Worm (Caenorhabditis elegans) whole organism, L1 larva: ENCODE measurements around the gene srab-17.

ENCODE experiments used
- C16A3.4 ChIP-seq: fragments of 150-350 bp; optimal IDR thresholded peaks from 2 replicates; lab custom pipeline; 2014; ENCODE audit warnings: missing biosample characterization, missing genetic modification characterization
- F16B12.6 ChIP-seq: fragments of 150-350 bp; optimal IDR thresholded peaks from 2 replicates; lab custom pipeline; 2014; ENCODE audit warnings: missing biosample characterization, missing genetic modification characterization
- Y116A8C.19 ChIP-seq: sonication (generic microtip); optimal IDR thresholded peaks from 2 replicates; lab custom pipeline; 2016; ENCODE audit warnings: missing compliant biosample characterization, missing genetic modification characterization, borderline replicate concordance
- alr-1 ChIP-seq: fragments of 200-800 bp; sonication (Bioruptor generic); optimal IDR thresholded peaks from 2 replicates; lab custom pipeline; 2018; ENCODE audit warnings: borderline replicate concordance, mild to moderate bottlenecking, missing genetic modification characterization, missing compliant biosample characterization
- ceh-63 ChIP-seq: fragments of 200-800 bp; sonication (Bioruptor generic); optimal IDR thresholded peaks from 2 replicates; lab custom pipeline; 2018; ENCODE audit warnings: mild to moderate bottlenecking, missing genetic modification characterization, missing compliant biosample characterization
- ceh-8 ChIP-seq: fragments of 200-800 bp; sonication (Bioruptor generic); optimal IDR thresholded peaks from 2 replicates; lab custom pipeline; 2018; ENCODE audit warnings: mild to moderate bottlenecking, missing genetic modification characterization, moderate library complexity, missing compliant biosample characterization
- ceh-82 ChIP-seq, 3 experiments: fragments of 150-350 bp in 1 of 3; sonication (generic microtip) in 2 of 3; optimal IDR thresholded peaks; 2 replicates each; lab custom pipeline; 2014 to 2017; ENCODE audit warnings: missing biosample characterization in 3 of 3, missing genetic modification characterization in 3 of 3
- dpl-1 ChIP-seq, 3 experiments: fragments of 150-350 bp in 2 of 3; sonication (generic microtip) in 1 of 3; optimal IDR thresholded peaks; 2 replicates each; lab custom pipeline; 2014 to 2017; ENCODE audit warnings: missing biosample characterization in 3 of 3, missing genetic modification characterization in 3 of 3, missing genetic modification reagents in 3 of 3
- egl-27 ChIP-seq, 2 experiments: fragments of 150-350 bp in 1 of 2; sonication (generic microtip); optimal IDR thresholded peaks; 3 replicates each; lab custom pipeline; 2017 to 2018; ENCODE audit warnings: missing biosample characterization in 2 of 2, missing genetic modification characterization in 2 of 2, missing genetic modification reagents in 2 of 2
- elt-3 ChIP-seq, 6 experiments: fragments of 150-350 bp in 1 of 6; sonication (generic microtip); optimal IDR thresholded peaks; 2 replicates each; lab custom pipeline; 2017 to 2018; ENCODE audit warnings: missing biosample characterization in 6 of 6, missing genetic modification characterization in 6 of 6, inconsistent platforms in 1 of 6
- ets-5 ChIP-seq: fragments of 200-800 bp; sonication (Bioruptor generic); IDR thresholded peaks from 2 replicates; pipeline ENCODE4 v1.3.6; 2022; ENCODE audit warnings: missing genetic modification characterization, missing compliant biosample characterization
- fkh-10 ChIP-seq: sonication (generic microtip); optimal IDR thresholded peaks from 2 replicates; lab custom pipeline; 2017; ENCODE audit warnings: missing biosample characterization, missing genetic modification reagents, missing genetic modification characterization
- fkh-8 ChIP-seq: sonication (generic microtip); optimal IDR thresholded peaks from 2 replicates; lab custom pipeline; 2016; ENCODE audit warnings: mild to moderate bottlenecking, missing genetic modification characterization, missing compliant biosample characterization
- grh-1 ChIP-seq: fragments of 200-800 bp; sonication (Bioruptor generic); IDR thresholded peaks from 2 replicates; pipeline ENCODE4 v1.3.6; 2022; ENCODE audit warnings: missing genetic modification reagents, missing genetic modification characterization, missing compliant biosample characterization
- hlh-4 ChIP-seq: sonication (generic microtip); optimal IDR thresholded peaks from 2 replicates; lab custom pipeline; 2016; ENCODE audit warnings: mild to moderate bottlenecking, missing genetic modification characterization, missing compliant biosample characterization
- hpl-2 ChIP-seq: fragments of 150-350 bp; optimal IDR thresholded peaks from 2 replicates; lab custom pipeline; 2014; ENCODE audit warnings: missing biosample characterization, missing genetic modification reagents, missing genetic modification characterization
- irx-1 ChIP-seq: sonication (generic microtip); optimal IDR thresholded peaks from 2 replicates; lab custom pipeline; 2016; ENCODE audit warnings: missing genetic modification characterization, missing compliant biosample characterization
- lin-14 ChIP-seq: fragments of 200-800 bp; sonication (Bioruptor generic); optimal IDR thresholded peaks from 2 replicates; lab custom pipeline; 2018; ENCODE audit warnings: mild to moderate bottlenecking, missing genetic modification characterization, moderate library complexity, missing compliant biosample characterization
- lin-15B ChIP-seq: fragments of 150-350 bp; sonication (generic microtip); optimal IDR thresholded peaks from 3 replicates; lab custom pipeline; 2014; ENCODE audit warnings: missing biosample characterization, missing genetic modification characterization
- lir-3 ChIP-seq: sonication (generic microtip); optimal IDR thresholded peaks from 2 replicates; lab custom pipeline; 2016; ENCODE audit warnings: mild to moderate bottlenecking, missing genetic modification characterization, moderate library complexity, missing compliant biosample characterization; ENCODE audit not compliant: poor library complexity
- lsy-2 ChIP-seq, 2 experiments: fragments of 150-350 bp; optimal IDR thresholded peaks; 2 replicates each; lab custom pipeline; 2014; ENCODE audit warnings: missing biosample characterization in 2 of 2, missing genetic modification characterization in 2 of 2
- mab-9 ChIP-seq: fragments of 200-800 bp; sonication (Bioruptor generic); IDR thresholded peaks from 2 replicates; pipeline ENCODE4 v1.3.6; 2022; ENCODE audit warnings: missing genetic modification reagents, missing genetic modification characterization, missing compliant biosample characterization
- mdl-1 ChIP-seq, 2 experiments: fragments of 150-350 bp; optimal IDR thresholded peaks; 2 replicates each; lab custom pipeline; 2014 to 2017; ENCODE audit warnings: missing biosample characterization in 2 of 2, missing genetic modification characterization in 2 of 2, inconsistent platforms in 1 of 2
- mef-2 ChIP-seq: fragments of 150-350 bp; optimal IDR thresholded peaks from 2 replicates; lab custom pipeline; 2014; ENCODE audit warnings: missing biosample characterization, missing genetic modification characterization
- mep-1 ChIP-seq: fragments of 150-350 bp; optimal IDR thresholded peaks from 2 replicates; lab custom pipeline; 2014; ENCODE audit warnings: missing biosample characterization, missing genetic modification characterization
- nhr-19 ChIP-seq: fragments of 200-800 bp; sonication (Bioruptor generic); conservative IDR thresholded peaks from 2 replicates; pipeline ENCODE4 v1.3.6; 2022; ENCODE audit warnings: missing genetic modification characterization, missing compliant biosample characterization
- nhr-20 ChIP-seq: sonication (generic microtip); optimal IDR thresholded peaks from 2 replicates; lab custom pipeline; 2016; ENCODE audit warnings: mild to moderate bottlenecking, missing genetic modification characterization, missing compliant biosample characterization
- nhr-237 ChIP-seq: fragments of 150-350 bp; optimal IDR thresholded peaks from 2 replicates; lab custom pipeline; 2014; ENCODE audit warnings: missing biosample characterization, missing genetic modification characterization
- nhr-77 ChIP-seq: fragments of 150-350 bp; optimal IDR thresholded peaks from 2 replicates; lab custom pipeline; 2014; ENCODE audit warnings: missing biosample characterization, missing genetic modification characterization
- nhr-85 ChIP-seq: sonication (generic microtip); peaks from one replicate; lab custom pipeline; 2016; ENCODE audit warnings: missing genetic modification characterization, inconsistent platforms, missing compliant biosample characterization
- pag-3 ChIP-seq: sonication (generic microtip); optimal IDR thresholded peaks from 2 replicates; lab custom pipeline; 2017; ENCODE audit warnings: missing genetic modification characterization, mild to moderate bottlenecking, missing compliant biosample characterization, antibody characterized with exemption, borderline replicate concordance; ENCODE audit not compliant: insufficient read depth
- snpc-4 ChIP-seq: fragments of 150-350 bp; optimal IDR thresholded peaks from 2 replicates; lab custom pipeline; 2014; ENCODE audit warnings: missing biosample characterization, missing genetic modification characterization
- snu-23 ChIP-seq: sonication (generic microtip); optimal IDR thresholded peaks from 2 replicates; lab custom pipeline; 2016; ENCODE audit warnings: missing genetic modification characterization, missing compliant biosample characterization
- sptf-1 ChIP-seq: fragments of 150-350 bp; optimal IDR thresholded peaks from 2 replicates; lab custom pipeline; 2014; ENCODE audit warnings: missing biosample characterization, missing genetic modification characterization
- sup-37 ChIP-seq: fragments of 200-800 bp; sonication (Bioruptor generic); optimal IDR thresholded peaks from 2 replicates; lab custom pipeline; 2018; ENCODE audit warnings: mild to moderate bottlenecking, missing genetic modification characterization, missing compliant biosample characterization
- swsn-7 ChIP-seq: sonication (generic microtip); optimal IDR thresholded peaks from 2 replicates; lab custom pipeline; 2016; ENCODE audit warnings: missing genetic modification characterization, missing compliant biosample characterization
- tbx-2 ChIP-seq: sonication (generic microtip); optimal IDR thresholded peaks from 2 replicates; lab custom pipeline; 2016; ENCODE audit warnings: missing genetic modification characterization, missing compliant biosample characterization
- tlp-1 ChIP-seq: fragments of 150-350 bp; optimal IDR thresholded peaks from 2 replicates; lab custom pipeline; 2014; ENCODE audit warnings: missing biosample characterization, missing genetic modification characterization
- unc-86 ChIP-seq: sonication (generic microtip); optimal IDR thresholded peaks from 2 replicates; lab custom pipeline; 2016; ENCODE audit warnings: missing genetic modification characterization, missing compliant biosample characterization
- vab-15 ChIP-seq: sonication (generic microtip); optimal IDR thresholded peaks from 2 replicates; lab custom pipeline; 2017; ENCODE audit warnings: missing genotype, mild to moderate bottlenecking, missing genetic modification characterization, missing compliant biosample characterization
- zag-1 ChIP-seq: fragments of 150-350 bp; optimal IDR thresholded peaks from 2 replicates; lab custom pipeline; 2014; ENCODE audit warnings: missing biosample characterization, missing genetic modification characterization
- zip-4 ChIP-seq: fragments of 200-800 bp; sonication (Bioruptor generic); optimal IDR thresholded peaks from 2 replicates; lab custom pipeline; 2018; ENCODE audit warnings: mild to moderate bottlenecking, missing genetic modification characterization, moderate library complexity, missing compliant biosample characterization
- ztf-11 ChIP-seq, 2 experiments: sonication (generic microtip); optimal IDR thresholded peaks; 2 replicates each; lab custom pipeline; 2016 to 2017; ENCODE audit warnings: missing genetic modification characterization in 2 of 2, missing biosample characterization in 1 of 2, missing compliant biosample characterization in 1 of 2
- ztf-4 ChIP-seq: fragments of 150-350 bp; optimal IDR thresholded peaks from 2 replicates; lab custom pipeline; 2014; ENCODE audit warnings: missing biosample characterization, missing genetic modification characterization

Gene srab-17

ce11 chrV:9868311-9868710 is at the start of gene srab-17:
srab-17 (minus strand) TSS chrV:9868411.
- no peak for TF ChIP-seq nhr-77 (tag; lab: Kevin White, UChicago)
- TF ChIP-seq zag-1 (tag; lab: Kevin White, UChicago) = no peak
- TF ChIP-seq irx-1 (tag; lab: Kevin White, UChicago) = no peak
- TF ChIP-seq tlp-1 (tag; lab: Kevin White, UChicago) = no peak
- TF ChIP-seq hlh-4 (tag; lab: Kevin White, UChicago) = no peak

- TF ChIP-seq swsn-7 (tag; lab: Kevin White, UChicago) (no peak), snu-23 (GFP tag; lab: Kevin White, UChicago) (no peak), ztf-11 (tag; optimal IDR thresholded peaks at IDR 0.05; lab: Kevin White, UChicago) (no peak), mdl-1 (tag; optimal IDR thresholded peaks at IDR 0.05; lab: Kevin White, UChicago) (no peak), nhr-19 (GFP tag; lab: Robert Waterston, UW) (no peak), lsy-2 (tag; optimal IDR thresholded peaks at IDR 0.05; lab: Kevin White, UChicago) (no peak), Y116A8C.19 (tag; lab: Kevin White, UChicago) (no peak), lin-15B (tag; lab: Kevin White, UChicago) (no peak), nhr-85 (tag; lab: Kevin White, UChicago) (no peak), elt-3 (tag; optimal IDR thresholded peaks at IDR 0.05; lab: Kevin White, UChicago) (no peak)
Observed at ce11 chrV:9916665-9917064, 48.5 kb upstream of the srab-17 start, which contains the start of gene C50H2.4. C50H2.4 (plus strand) TSS chrV:9916965.

ce11 chrV:9915021-9915420 is 46.8 kb upstream of the srab-17 start, which contains the start of gene mec-9:
mec-9 (minus strand) TSS chrV:9915121.
- TF ChIP-seq ceh-63 (GFP tag; lab: Kevin White, UChicago) (no peak), alr-1 (tag; lab: Kevin White, UChicago) (no peak), snpc-4 (tag; lab: Kevin White, UChicago) (no peak), egl-27 (tag; optimal IDR thresholded peaks at IDR 0.05; lab: Kevin White, UChicago) (no peak), fkh-10 (no peak), snu-23 (GFP tag; lab: Kevin White, UChicago) (no peak), F16B12.6 (tag; lab: Kevin White, UChicago) (no peak), ztf-4 (tag; lab: Kevin White, UChicago) (no peak), hpl-2 (GFP tag; lab: Kevin White, UChicago) (no peak), ceh-8 (GFP tag; lab: Kevin White, UChicago) (no peak), dpl-1 (GFP tag; optimal IDR thresholded peaks at IDR 0.05; lab: Kevin White, UChicago) (no peak), zip-4 (no peak)

ce11 chrV:9913863-9914262 is 45.7 kb upstream of the srab-17 start, which contains the start of gene fipr-10:
fipr-10 (plus strand) TSS chrV:9914163.
- TF ChIP-seq mab-9 = no peak
- TF ChIP-seq mef-2 (tag; lab: Kevin White, UChicago) = no peak
- no peak for TF ChIP-seq grh-1 (GFP tag; lab: Robert Waterston, UW)
- no peak for TF ChIP-seq lir-3 (tag; lab: Kevin White, UChicago)
- TF ChIP-seq nhr-237 (tag; lab: Kevin White, UChicago) = no peak
- no peak for TF ChIP-seq mep-1 (tag; lab: Kevin White, UChicago)
- no peak for TF ChIP-seq sptf-1 (tag; lab: Kevin White, UChicago)
- no peak for TF ChIP-seq zag-1 (tag; lab: Kevin White, UChicago)
- TF ChIP-seq vab-15 (tag; lab: Kevin White, UChicago) = no peak
- TF ChIP-seq tbx-2 (tag; lab: Kevin White, UChicago) = no peak
- TF ChIP-seq fkh-8 = no peak
- TF ChIP-seq unc-86 (tag; lab: Kevin White, UChicago) = no peak
- no peak for TF ChIP-seq nhr-20 (tag; lab: Kevin White, UChicago)
- TF ChIP-seq C16A3.4 (tag; lab: Kevin White, UChicago) = no peak
- no peak for TF ChIP-seq hpl-2 (GFP tag; lab: Kevin White, UChicago)
- TF ChIP-seq ceh-82 (tag; optimal IDR thresholded peaks at IDR 0.05; lab: Kevin White, UChicago) = no peak
- TF ChIP-seq pag-3 (tag; lab: Kevin White, UChicago) = no peak
- TF ChIP-seq sup-37 (GFP tag; lab: Kevin White, UChicago) = no peak
- TF ChIP-seq ets-5 = no peak
- TF ChIP-seq lin-14 (GFP tag; lab: Kevin White, UChicago) = no peak
